Worm (Caenorhabditis elegans) whole organism, L2 larva: ENCODE data around the gene srd-27.

Experiments
- F13H6.1 ChIP-seq: sonication (generic microtip); optimal IDR thresholded peaks from 2 replicates; lab custom pipeline; 2016; ENCODE audit warnings: missing genetic modification characterization, missing compliant biosample characterization
- ceh-82 ChIP-seq: fragments of 150-350 bp; optimal IDR thresholded peaks from 2 replicates; lab custom pipeline; 2014; ENCODE audit warnings: missing biosample characterization, missing genetic modification characterization
- elt-1 ChIP-seq: fragments of 150-350 bp; optimal IDR thresholded peaks from 2 replicates; lab custom pipeline; 2014; ENCODE audit warnings: missing biosample characterization, missing genetic modification characterization
- lin-39 ChIP-seq: fragments of 150-350 bp; optimal IDR thresholded peaks from 2 replicates; lab custom pipeline; 2014; ENCODE audit warnings: missing biosample characterization, missing genetic modification reagents, missing genetic modification characterization
- nhr-10 ChIP-seq: sonication (generic microtip); optimal IDR thresholded peaks from 2 replicates; lab custom pipeline; 2017; ENCODE audit warnings: missing biosample characterization, missing genetic modification characterization
- nhr-77 ChIP-seq: fragments of 150-350 bp; optimal IDR thresholded peaks from 2 replicates; lab custom pipeline; 2014; ENCODE audit warnings: missing biosample characterization, missing genetic modification characterization
- snpc-4 ChIP-seq: fragments of 150-350 bp; optimal IDR thresholded peaks from 2 replicates; lab custom pipeline; 2014; ENCODE audit warnings: missing biosample characterization, missing genetic modification characterization
- unc-62 ChIP-seq: fragments of 150-350 bp; optimal IDR thresholded peaks from 2 replicates; lab custom pipeline; 2014; ENCODE audit warnings: missing biosample characterization, missing genetic modification reagents, missing genetic modification characterization
- ztf-4 ChIP-seq: fragments of 150-350 bp; optimal IDR thresholded peaks from 2 replicates; lab custom pipeline; 2014; ENCODE audit warnings: missing biosample characterization, missing genetic modification characterization

ce11 chrV:15817746-15818145 is 14.6 kb downstream of the srd-27 start, which contains the start of gene abf-3:
- TF ChIP-seq F13H6.1 (no peak), snpc-4 (tag; lab: Kevin White, UChicago) (no peak), nhr-77 (tag; lab: Kevin White, UChicago) (no peak), ztf-4 (tag; lab: Kevin White, UChicago) (no peak), elt-1 (tag; lab: Kevin White, UChicago) (no peak), lin-39 (no peak), unc-62 (GFP tag; lab: Kevin White, UChicago) (no peak), nhr-10 (tag; lab: Kevin White, UChicago) (no peak), ceh-82 (tag; lab: Kevin White, UChicago) (no peak)
